Fruit fly (Drosophila melanogaster): ENCODE measurements around the gene Acp1.
A peak's percentile ranks its signal among the peaks of the same experiment; 100 is the strongest.

Acp1 gene

dm6 chr2L:7756835-7757234 is 15.5 kb upstream of the Acp1 start:
- TF ChIP-seq CG8159 (tag; optimal IDR thresholded peaks at IDR 0.05) (peak; percentile 2), CG4496 (GFP tag; IDR thresholded peaks at IDR 0.05) (peak; percentile 51; the same call in 2 of the 3 replicates), Pif1A (GFP tag; optimal IDR thresholded peaks at IDR 0.05) (no peak)

DNA sequence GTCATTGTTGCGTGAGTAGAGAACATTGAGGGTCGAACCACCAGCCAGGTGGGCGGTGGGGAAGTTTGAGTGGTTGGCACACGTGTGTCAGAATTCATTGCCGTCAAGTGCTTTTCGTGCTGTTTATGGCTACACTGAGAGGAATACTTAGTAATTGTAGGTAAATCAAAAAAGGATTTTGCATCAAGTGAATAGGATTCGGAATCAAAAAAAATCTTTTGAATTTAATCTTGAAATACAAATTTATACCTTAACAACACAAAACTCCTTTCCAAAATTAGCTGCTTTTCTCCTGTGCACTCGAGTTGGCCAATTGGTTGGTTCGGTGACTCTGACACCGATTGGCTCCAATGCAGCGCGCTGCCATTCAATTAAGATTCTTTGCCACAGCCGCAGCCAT is 13.2 kb upstream of the Acp1 start:
- peak; percentile 53 for TF ChIP-seq Ets98B (GFP tag; IDR thresholded peaks at IDR 0.05)
- peak; percentile 70; the same call in 2 of the 3 replicates for TF ChIP-seq CG4496 (GFP tag; IDR thresholded peaks at IDR 0.05)
- TF ChIP-seq CG8301 (tag; optimal IDR thresholded peaks at IDR 0.05) = peak; percentile 43
- TF ChIP-seq CG14655 (GFP tag; optimal IDR thresholded peaks at IDR 0.05) = peak; percentile 31
- peak; percentile 5 for TF ChIP-seq CG9948 (tag; optimal IDR thresholded peaks at IDR 0.05)
- no peak for TF ChIP-seq Snoo (tag; optimal IDR thresholded peaks at IDR 0.05)
- no peak for TF ChIP-seq Pif1B (GFP tag; optimal IDR thresholded peaks at IDR 0.05)
- TF ChIP-seq D1 (tag; optimal IDR thresholded peaks at IDR 0.05) = no peak
- TF ChIP-seq CG13204 (GFP tag; optimal IDR thresholded peaks at IDR 0.05) = no peak
- no peak for TF ChIP-seq CG34367 (tag; optimal IDR thresholded peaks at IDR 0.05)
- TF ChIP-seq rn (GFP tag; IDR thresholded peaks at IDR 0.05) = no peak
- no peak for TF ChIP-seq EcR (GFP tag; optimal IDR thresholded peaks at IDR 0.05)
- no peak for TF ChIP-seq CG15710 (tag; optimal IDR thresholded peaks at IDR 0.05)
- TF ChIP-seq gl (tag; optimal IDR thresholded peaks at IDR 0.05) = no peak
- TF ChIP-seq fd96Ca (GFP tag; IDR thresholded peaks at IDR 0.05) = peak; percentile 69; the same call in 2 of the 3 replicates
- TF ChIP-seq CG17806 (tag; optimal IDR thresholded peaks at IDR 0.05) = peak; percentile 27
- TF ChIP-seq Pif1A (GFP tag; optimal IDR thresholded peaks at IDR 0.05) = no peak
- no peak for TF ChIP-seq CG10348 (GFP tag; IDR thresholded peaks at IDR 0.05)
- peak; percentile 53; the same call in 1 of the 2 replicates for TF ChIP-seq CG32121 (GFP tag; IDR thresholded peaks at IDR 0.05)
- TF ChIP-seq CG12605 (GFP tag; IDR thresholded peaks at IDR 0.05) = no peak
- TF ChIP-seq CG8159 (tag; optimal IDR thresholded peaks at IDR 0.05) = peak; percentile 25

dm6 chr2L:7753874-7754273 is 12.5 kb upstream of the Acp1 start, which contains the start of gene CG46025:
CG46025 (plus strand) TSS chr2L:7754174.
- TF ChIP-seq CG17806 (tag; optimal IDR thresholded peaks at IDR 0.05) (no peak), CG8159 (tag; optimal IDR thresholded peaks at IDR 0.05) (no peak), gl (tag; optimal IDR thresholded peaks at IDR 0.05) (no peak), Pif1A (GFP tag; optimal IDR thresholded peaks at IDR 0.05) (no peak), D1 (tag; optimal IDR thresholded peaks at IDR 0.05) (no peak), CG13204 (GFP tag; optimal IDR thresholded peaks at IDR 0.05) (no peak), Snoo (tag; optimal IDR thresholded peaks at IDR 0.05) (no peak), CG12605 (GFP tag; IDR thresholded peaks at IDR 0.05) (no peak), Pif1B (GFP tag; optimal IDR thresholded peaks at IDR 0.05) (no peak), EcR (GFP tag; optimal IDR thresholded peaks at IDR 0.05) (no peak), Ets98B (GFP tag; IDR thresholded peaks at IDR 0.05) (no peak), rn (GFP tag; IDR thresholded peaks at IDR 0.05) (no peak), fd96Ca (GFP tag; IDR thresholded peaks at IDR 0.05) (no peak), CG34367 (tag; optimal IDR thresholded peaks at IDR 0.05) (no peak)

DNA sequence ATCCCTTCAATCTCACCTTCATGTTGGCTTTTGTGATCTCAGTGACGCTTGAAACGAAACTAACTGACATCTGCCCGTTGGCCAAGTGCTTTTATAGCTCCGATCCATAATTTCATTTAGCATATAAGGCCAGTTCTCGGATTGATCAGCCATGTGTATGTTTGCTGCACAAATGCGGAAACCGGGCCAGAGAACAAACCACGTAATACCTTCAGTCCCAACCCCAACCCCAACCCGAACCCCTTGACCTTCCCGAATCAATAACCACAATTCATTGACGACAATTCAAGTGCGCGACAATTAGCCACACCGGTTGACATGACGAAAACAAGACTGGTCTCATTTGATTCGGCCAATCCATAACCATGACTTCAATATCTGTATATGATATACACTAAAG is 11.7 kb upstream of the Acp1 start, which contains the start of gene CG7203:
Gene CG7203 (minus strand): TSS at position 101 of the 400 bp plus-strand sequence.
- TF ChIP-seq rn (GFP tag; IDR thresholded peaks at IDR 0.05) (no peak), CG9948 (tag; optimal IDR thresholded peaks at IDR 0.05) (no peak), fd96Ca (GFP tag; IDR thresholded peaks at IDR 0.05) (no peak), CG34367 (tag; optimal IDR thresholded peaks at IDR 0.05) (no peak), CG17806 (tag; optimal IDR thresholded peaks at IDR 0.05) (no peak), CG15710 (tag; optimal IDR thresholded peaks at IDR 0.05) (no peak), EcR (GFP tag; optimal IDR thresholded peaks at IDR 0.05) (no peak), CG8301 (tag; optimal IDR thresholded peaks at IDR 0.05) (no peak), Snoo (tag; optimal IDR thresholded peaks at IDR 0.05) (no peak), CG32121 (GFP tag; IDR thresholded peaks at IDR 0.05) (no peak), CG10348 (GFP tag; IDR thresholded peaks at IDR 0.05) (no peak), CG14655 (GFP tag; optimal IDR thresholded peaks at IDR 0.05) (no peak), CG8159 (tag; optimal IDR thresholded peaks at IDR 0.05) (no peak), Ets98B (GFP tag; IDR thresholded peaks at IDR 0.05) (no peak), CG12605 (GFP tag; IDR thresholded peaks at IDR 0.05) (no peak), D1 (tag; optimal IDR thresholded peaks at IDR 0.05) (no peak), CG4496 (GFP tag; IDR thresholded peaks at IDR 0.05) (no peak)

- TF ChIP-seq CG13204 (GFP tag; optimal IDR thresholded peaks at IDR 0.05) (peak; percentile 17), CG14655 (GFP tag; optimal IDR thresholded peaks at IDR 0.05) (no peak), CG4496 (GFP tag; IDR thresholded peaks at IDR 0.05) (0 out of 3 replicates have a peak, but pooled peaks have one; percentile 40), Pif1B (GFP tag; optimal IDR thresholded peaks at IDR 0.05) (no peak), fd96Ca (GFP tag; IDR thresholded peaks at IDR 0.05) (0 out of 3 replicates have a peak, but pooled peaks have one; percentile 20), EcR (GFP tag; optimal IDR thresholded peaks at IDR 0.05) (peak; percentile 95)
These were observed 9.4 kb upstream of the Acp1 start for dm6 chr2L:7750631-7751161.

dm6 chr2L:7746975-7747374 is 5.6 kb upstream of the Acp1 start, which contains the start of gene ATPsynGL:
ATPsynGL (plus strand) TSS chr2L:7747275.
- TF ChIP-seq Snoo (tag; optimal IDR thresholded peaks at IDR 0.05) (no peak), CG32121 (GFP tag; IDR thresholded peaks at IDR 0.05) (no peak), CG14655 (GFP tag; optimal IDR thresholded peaks at IDR 0.05) (no peak), Pif1A (GFP tag; optimal IDR thresholded peaks at IDR 0.05) (no peak), EcR (GFP tag; optimal IDR thresholded peaks at IDR 0.05) (no peak), CG10348 (GFP tag; IDR thresholded peaks at IDR 0.05) (no peak), CG9948 (tag; optimal IDR thresholded peaks at IDR 0.05) (no peak), gl (tag; optimal IDR thresholded peaks at IDR 0.05) (no peak), CG12605 (GFP tag; IDR thresholded peaks at IDR 0.05) (no peak), CG34367 (tag; optimal IDR thresholded peaks at IDR 0.05) (no peak), CG17806 (tag; optimal IDR thresholded peaks at IDR 0.05) (no peak), D1 (tag; optimal IDR thresholded peaks at IDR 0.05) (no peak), CG8301 (tag; optimal IDR thresholded peaks at IDR 0.05) (no peak), CG8159 (tag; optimal IDR thresholded peaks at IDR 0.05) (no peak), Ets98B (GFP tag; IDR thresholded peaks at IDR 0.05) (no peak), CG15710 (tag; optimal IDR thresholded peaks at IDR 0.05) (no peak), Pif1B (GFP tag; optimal IDR thresholded peaks at IDR 0.05) (no peak), CG4496 (GFP tag; IDR thresholded peaks at IDR 0.05) (no peak)

Data from whole organism, pupa.